Fruit fly (Drosophila melanogaster) whole organism, wandering third instar larva: Measurements from ENCODE around the gene CG17029.

Experiments
- Abd-B ChIP-seq: fragments of >200 bp; optimal IDR thresholded peaks from 2 replicates; lab custom pipeline; 2017; ENCODE audit warnings: missing biosample characterization, missing genetic modification characterization
- CG32264 ChIP-seq: fragments of 200-800 bp; sonication (Bioruptor generic); optimal IDR thresholded peaks from 2 replicates; lab custom pipeline; 2016; ENCODE audit warnings: missing biosample characterization, missing genetic modification characterization
- CG9705 ChIP-seq: fragments of 200-800 bp; sonication (Bioruptor generic); optimal IDR thresholded peaks from 2 replicates; lab custom pipeline; 2018; ENCODE audit warnings: missing biosample characterization, mild to moderate bottlenecking, missing genetic modification characterization
- Dfd ChIP-seq: fragments of >200 bp; optimal IDR thresholded peaks from 2 replicates; lab custom pipeline; 2017; ENCODE audit warnings: missing biosample characterization, missing genetic modification characterization
- Dif ChIP-seq: fragments of 200-275, 200-300 bp; sonication (Bioruptor generic); optimal IDR thresholded peaks from 2 replicates; lab custom pipeline; 2018; ENCODE audit warnings: missing biosample characterization, missing genetic modification characterization; ENCODE audit not compliant: partially characterized antibody
- HLH106 ChIP-seq: fragments of 200-800 bp; optimal IDR thresholded peaks from 3 replicates; lab custom pipeline; 2019; ENCODE audit warnings: missing biosample characterization, mild to moderate bottlenecking, missing genetic modification characterization, moderate library complexity
- Hnf4 ChIP-seq: fragments of 200-800 bp; sonication (Bioruptor generic); optimal IDR thresholded peaks from 2 replicates; lab custom pipeline; 2016; ENCODE audit warnings: missing biosample characterization, mild to moderate bottlenecking, missing genetic modification characterization
- Hr78 ChIP-seq: fragments of >200 bp; optimal IDR thresholded peaks from 2 replicates; lab custom pipeline; 2017; ENCODE audit warnings: missing biosample characterization, missing genetic modification characterization
- Hr83 ChIP-seq: fragments of 200-300 bp; sonication (Bioruptor generic); optimal IDR thresholded peaks from 2 replicates; lab custom pipeline; 2016; ENCODE audit warnings: missing biosample characterization, mild to moderate bottlenecking, missing genetic modification characterization, moderate library complexity; ENCODE audit not compliant: poor library complexity, severe bottlenecking
- Jra ChIP-seq: sonication (Bioruptor generic); optimal IDR thresholded peaks from 2 replicates; lab custom pipeline; 2016; ENCODE audit warnings: missing biosample characterization, missing genetic modification characterization
- Mio ChIP-seq: sonication (Bioruptor generic); optimal IDR thresholded peaks from 2 replicates; lab custom pipeline; 2016; ENCODE audit warnings: missing biosample characterization, missing genetic modification characterization
- Myc ChIP-seq: fragments of >200 bp; optimal IDR thresholded peaks from 2 replicates; lab custom pipeline; 2017
- N ChIP-seq: fragments of >200 bp; optimal IDR thresholded peaks from 2 replicates; lab custom pipeline; 2018; ENCODE audit warnings: missing biosample characterization, missing external identifiers, missing genetic modification characterization
- OdsH ChIP-seq: fragments of 200-800 bp; sonication (Bioruptor generic); optimal IDR thresholded peaks from 2 replicates; lab custom pipeline; 2016; ENCODE audit warnings: missing biosample characterization, mild to moderate bottlenecking, missing genetic modification characterization
- Rel ChIP-seq, 2 experiments: fragments of 200-800 bp; sonication (Bioruptor generic) in 1 of 2; optimal IDR thresholded peaks; 2 replicates in 1 of 2; 3 replicates in 1 of 2; lab custom pipeline; 2016 to 2019; ENCODE audit warnings: mild to moderate bottlenecking in 2 of 2, missing biosample characterization in 2 of 2, missing genetic modification characterization in 2 of 2, moderate library complexity in 1 of 2
- Sp1 ChIP-seq: fragments of 200-800 bp; sonication (Bioruptor generic); optimal IDR thresholded peaks from 3 replicates; lab custom pipeline; 2019; ENCODE audit warnings: missing biosample characterization, mild to moderate bottlenecking, missing genetic modification characterization, moderate library complexity
- Vsx2 ChIP-seq: fragments of 200-300, 225-300 bp; sonication (Bioruptor generic); optimal IDR thresholded peaks from 2 replicates; lab custom pipeline; 2018; ENCODE audit warnings: missing biosample characterization, missing genetic modification characterization; ENCODE audit not compliant: partially characterized antibody
- br ChIP-seq: fragments of 200-800 bp; sonication (Bioruptor generic); optimal IDR thresholded peaks from 2 replicates; lab custom pipeline; 2016; ENCODE audit warnings: missing biosample characterization, missing genetic modification characterization
- brk ChIP-seq: fragments of 200-800 bp; sonication (Bioruptor generic); optimal IDR thresholded peaks from 2 replicates; lab custom pipeline; 2016; ENCODE audit warnings: missing biosample characterization, mild to moderate bottlenecking, missing genetic modification characterization
- dl ChIP-seq, 2 experiments: fragments of 175-275, 200-275 bp in 1 of 2; fragments of 200-275 bp in 1 of 2; sonication (Bioruptor generic); optimal IDR thresholded peaks; lab custom pipeline; 2018; ENCODE audit warnings: mild to moderate bottlenecking in 2 of 2, missing biosample characterization in 2 of 2, missing genetic modification characterization in 2 of 2, moderate library complexity in 2 of 2; ENCODE audit not compliant: partially characterized antibody in 2 of 2, insufficient read depth in 1 of 2
- dmrt93B ChIP-seq: fragments of 200-800 bp; sonication (Bioruptor generic); optimal IDR thresholded peaks from 2 replicates; lab custom pipeline; 2018; ENCODE audit warnings: missing biosample characterization, mild to moderate bottlenecking, missing genetic modification characterization
- ey ChIP-seq: fragments of 200-800 bp; sonication (Bioruptor generic); optimal IDR thresholded peaks from 2 replicates; lab custom pipeline; 2016; ENCODE audit warnings: missing biosample characterization, missing genetic modification characterization
- fru ChIP-seq: fragments of 200-800 bp; sonication (Bioruptor generic); optimal IDR thresholded peaks from 3 replicates; lab custom pipeline; 2016; ENCODE audit warnings: missing biosample characterization, mild to moderate bottlenecking, missing genetic modification characterization
- h ChIP-seq: fragments of 200-800 bp; sonication (Bioruptor generic); optimal IDR thresholded peaks from 3 replicates; lab custom pipeline; 2016; ENCODE audit warnings: missing biosample characterization, mild to moderate bottlenecking, missing genetic modification characterization
- jim ChIP-seq: fragments of 175-275, 200-325 bp; sonication (Bioruptor generic); optimal IDR thresholded peaks from 2 replicates; lab custom pipeline; 2016; ENCODE audit warnings: missing biosample characterization, mild to moderate bottlenecking, missing genetic modification characterization
- pan ChIP-seq: fragments of >200 bp; optimal IDR thresholded peaks from 2 replicates; lab custom pipeline; 2017
- psq ChIP-seq: fragments of 200-800 bp; sonication (Bioruptor generic); optimal IDR thresholded peaks from 3 replicates; lab custom pipeline; 2017; ENCODE audit warnings: missing biosample characterization, mild to moderate bottlenecking, missing genetic modification characterization, moderate library complexity
- rgr ChIP-seq: fragments of 200-800 bp; sonication (Bioruptor generic); optimal IDR thresholded peaks from 3 replicates; lab custom pipeline; 2016; ENCODE audit warnings: missing biosample characterization, mild to moderate bottlenecking, missing genetic modification characterization
- sage ChIP-seq: fragments of 200-800 bp; sonication (Bioruptor generic); optimal IDR thresholded peaks from 2 replicates; lab custom pipeline; 2016; ENCODE audit warnings: missing biosample characterization, mild to moderate bottlenecking, missing genetic modification characterization
- sv ChIP-seq: fragments of 200-800 bp; sonication (Bioruptor generic); optimal IDR thresholded peaks from 3 replicates; lab custom pipeline; 2016; ENCODE audit warnings: missing biosample characterization, missing genetic modification characterization
- tai ChIP-seq: sonication (Bioruptor generic); optimal IDR thresholded peaks from 2 replicates; lab custom pipeline; 2016; ENCODE audit warnings: missing biosample characterization, missing genetic modification characterization
- usp ChIP-seq: fragments of >200 bp; optimal IDR thresholded peaks from 2 replicates; lab custom pipeline; 2017; ENCODE audit warnings: missing biosample characterization, missing genetic modification characterization
- woc ChIP-seq: sonication (Bioruptor generic); optimal IDR thresholded peaks from 2 replicates; lab custom pipeline; 2016; ENCODE audit warnings: missing biosample characterization, mild to moderate bottlenecking, missing genetic modification characterization

Gene CG17029

DNA sequence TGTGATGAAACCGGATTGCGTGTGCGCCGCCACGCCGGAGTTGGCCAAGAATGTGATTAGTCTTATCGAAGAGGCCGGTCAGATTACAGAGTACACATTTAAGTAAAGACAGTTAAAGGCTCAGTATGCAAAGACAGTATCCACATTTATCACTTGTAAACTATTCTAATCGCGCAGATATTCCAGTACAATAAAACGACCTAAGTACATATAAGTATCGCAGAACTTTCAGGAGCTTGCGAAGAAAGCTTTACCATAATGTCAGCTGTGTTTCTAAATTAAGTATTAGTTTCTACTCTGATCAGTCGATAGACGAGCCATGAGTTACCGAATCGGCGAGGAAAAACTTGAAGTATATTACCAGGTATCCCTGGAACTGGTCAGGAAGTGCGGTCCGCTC, 1.6 kb downstream of the CG17029 start, which contains the start of gene CG17028:
CG17028 (plus strand) TSS at position 301 of the 400 bp plus-strand sequence.
- TF ChIP-seq Rel (GFP tag; optimal IDR thresholded peaks at IDR 0.05; lab: Kevin White, UChicago) (no peak), Rel (tag; optimal IDR thresholded peaks at IDR 0.05; lab: Kevin White, UChicago) (no peak), Abd-B (no peak), pan (lab: Kevin White, UChicago) (no peak), psq (no peak), HLH106 (tag; lab: Kevin White, UChicago) (no peak), dl (GFP tag; optimal IDR thresholded peaks at IDR 0.05; lab: Kevin White, UChicago; ENCODE audit: insufficient read depth in 1 of 2, partially characterized antibody in 2 of 2) (no peak), h (no peak), OdsH (GFP tag; lab: Kevin White, UChicago) (no peak), fru (GFP tag; lab: Kevin White, UChicago) (no peak), usp (GFP tag; lab: Kevin White, UChicago) (no peak), br (GFP tag; lab: Kevin White, UChicago) (no peak), CG32264 (GFP tag; lab: Kevin White, UChicago) (no peak), rgr (GFP tag; lab: Kevin White, UChicago) (no peak), jim (GFP tag; lab: Kevin White, UChicago) (no peak), Jra (no peak), Hr78 (GFP tag; lab: Kevin White, UChicago) (no peak), Myc (lab: Kevin White, UChicago) (no peak)

DNA sequence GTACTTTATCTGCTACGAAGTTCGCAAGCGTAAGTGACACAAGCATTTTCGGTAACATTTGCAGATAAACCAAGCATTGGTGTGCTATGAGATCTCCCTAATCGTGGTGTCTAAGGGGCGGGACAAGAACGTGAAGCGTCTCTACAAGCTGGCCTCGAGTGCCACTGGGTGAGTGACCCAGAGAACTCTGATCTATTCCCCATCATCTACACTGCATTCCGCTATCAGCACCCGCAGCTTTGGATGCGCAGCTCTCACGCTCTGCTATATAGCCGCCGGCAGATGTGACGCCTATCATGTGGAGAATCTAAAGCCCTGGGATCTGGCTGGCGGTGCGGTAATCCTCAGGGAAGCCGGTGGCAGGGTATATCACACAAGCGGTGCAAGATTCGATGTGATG, 2.6 kb downstream of the CG17029 start:
- TF ChIP-seq Abd-B = no peak
- peak; percentile 9 for TF ChIP-seq Hr83 (GFP tag; lab: Kevin White, UChicago)
- no peak for TF ChIP-seq Rel (GFP tag; optimal IDR thresholded peaks at IDR 0.05; lab: Kevin White, UChicago)
- peak; percentile 26 for TF ChIP-seq Rel (tag; optimal IDR thresholded peaks at IDR 0.05; lab: Kevin White, UChicago)

DNA sequence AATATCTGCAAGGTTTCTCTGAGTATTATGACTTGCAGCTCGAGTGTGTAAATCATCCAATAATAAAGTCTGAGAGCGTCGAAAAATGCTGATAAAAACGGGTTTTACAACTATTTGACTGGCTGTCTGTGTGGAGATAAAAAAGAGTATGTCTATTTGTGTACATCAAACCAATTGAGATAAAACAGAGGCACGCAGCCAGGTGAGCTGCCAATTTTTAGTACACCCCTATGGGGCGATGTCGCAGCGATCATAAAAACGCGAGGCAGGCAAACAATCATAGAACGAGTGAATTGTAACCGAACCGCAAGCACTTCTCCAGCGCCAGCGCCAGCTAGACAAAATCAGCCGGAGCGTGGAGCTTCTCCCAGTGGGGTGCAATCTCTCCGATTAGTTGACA, 3.2 kb downstream of the CG17029 start, which contains the start of gene CG17027:
CG17027 (plus strand) TSS at position 189 of the 400 bp plus-strand sequence.
- TF ChIP-seq brk = no peak
- no peak for TF ChIP-seq usp (GFP tag; lab: Kevin White, UChicago)
- TF ChIP-seq Dfd (GFP tag; lab: Kevin White, UChicago) = no peak
- no peak for TF ChIP-seq Vsx2 (GFP tag; lab: Kevin White, UChicago)

DNA sequence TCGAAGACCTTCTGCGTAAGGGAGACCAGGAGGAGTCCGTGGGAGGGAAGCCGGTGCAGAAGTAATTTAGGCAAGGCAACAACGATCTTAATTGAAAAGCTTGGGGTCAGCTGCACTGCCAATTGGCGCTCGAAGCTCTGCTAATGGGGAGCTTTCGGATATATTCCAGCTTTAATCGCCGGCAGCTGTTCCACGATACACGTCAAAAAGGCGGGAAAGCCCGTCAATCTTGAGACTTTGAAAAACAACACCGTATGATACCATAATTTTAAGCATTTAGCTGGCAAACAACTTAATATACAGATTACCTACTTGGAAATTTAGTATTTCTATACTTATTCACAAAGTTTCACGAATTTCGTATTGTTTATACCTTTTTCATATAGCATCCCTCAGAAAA, 4.7 kb downstream of the CG17029 start:
- TF ChIP-seq Rel (GFP tag; optimal IDR thresholded peaks at IDR 0.05; lab: Kevin White, UChicago) (no peak), Rel (tag; optimal IDR thresholded peaks at IDR 0.05; lab: Kevin White, UChicago) (peak; percentile 62), N (no peak)
- TF ChIP-seq, all 38 proteins: peak for 1

DNA sequence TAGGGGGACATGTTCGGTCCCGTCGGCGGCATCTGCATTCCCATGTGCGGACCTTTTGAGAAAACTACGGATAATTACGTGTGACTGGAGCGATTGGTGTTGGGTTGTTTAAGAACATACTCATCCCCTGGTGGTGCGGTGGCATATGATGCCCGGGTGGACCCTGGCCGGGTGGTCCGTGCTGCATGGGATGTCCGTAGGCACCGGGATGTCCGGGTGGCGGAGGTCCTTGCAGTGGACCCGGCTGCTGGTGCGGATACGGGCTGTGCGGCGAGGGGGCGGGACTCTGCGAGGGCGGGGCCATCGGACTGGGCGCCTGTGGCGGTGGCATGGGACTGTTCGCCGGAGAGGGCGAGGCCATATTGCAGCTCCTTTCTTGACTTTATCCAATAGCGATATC, 5.5 kb downstream of the CG17029 start:
- TF ChIP-seq dmrt93B (GFP tag; lab: Kevin White, UChicago) = no peak
- no peak for TF ChIP-seq dl (GFP tag; optimal IDR thresholded peaks at IDR 0.05; lab: Kevin White, UChicago; ENCODE audit: insufficient read depth in 1 of 2, partially characterized antibody in 2 of 2)
- TF ChIP-seq N = no peak
- TF ChIP-seq rgr (GFP tag; lab: Kevin White, UChicago) = no peak
- TF ChIP-seq OdsH (GFP tag; lab: Kevin White, UChicago) = no peak
- no peak for TF ChIP-seq Dif (GFP tag; lab: Kevin White, UChicago)
- TF ChIP-seq Dfd (GFP tag; lab: Kevin White, UChicago) = peak; percentile 80
- TF ChIP-seq h = no peak
- no peak for TF ChIP-seq psq

DNA sequence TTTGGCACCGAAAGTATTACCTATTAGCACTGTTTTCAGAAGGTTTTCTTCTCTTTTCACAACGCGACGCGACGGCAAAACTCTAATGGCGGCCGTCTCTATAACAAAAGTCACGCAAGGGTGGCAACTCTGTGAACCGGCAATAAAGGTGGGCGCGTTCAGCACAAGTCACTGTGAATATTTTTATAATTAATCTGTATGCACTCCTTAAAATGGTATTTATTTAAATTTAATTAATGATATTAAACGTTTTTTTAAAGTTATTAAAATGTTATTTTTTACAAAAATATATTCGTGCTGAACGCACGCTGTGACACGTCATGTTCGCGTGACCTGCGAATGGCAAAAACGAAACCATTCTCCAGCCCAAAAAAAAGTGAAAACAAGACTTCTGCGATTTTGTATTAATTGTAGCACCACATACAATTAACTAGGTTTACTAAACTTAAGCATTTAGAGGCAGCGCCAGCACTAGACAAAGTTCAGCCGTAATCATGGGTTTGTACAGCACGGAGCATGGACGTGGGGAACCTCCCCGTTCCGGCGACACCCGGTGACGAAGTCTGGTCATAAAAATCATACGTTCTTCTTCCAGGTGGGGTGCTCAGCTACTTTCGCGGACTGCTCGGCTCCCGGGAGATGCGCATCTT, 6.2 kb downstream of the CG17029 start, which contains the start of the genes brm and Arl1:
brm (minus strand) TSS at position 87 of the 650 bp plus-strand sequence.
Arl1 (plus strand) TSS at position 353 of the 650 bp plus-strand sequence.
- TF ChIP-seq psq (peak; percentile 96), ey (GFP tag; lab: Kevin White, UChicago) (peak; percentile 94), dmrt93B (GFP tag; lab: Kevin White, UChicago) (peak; percentile 98), CG9705 (GFP tag; lab: Kevin White, UChicago) (peak; percentile 99), Dfd (GFP tag; lab: Kevin White, UChicago) (no peak), CG32264 (GFP tag; lab: Kevin White, UChicago) (peak; percentile 87), woc (peak; percentile 92), dl (GFP tag; optimal IDR thresholded peaks at IDR 0.05; lab: Kevin White, UChicago; ENCODE audit: insufficient read depth in 1 of 2, partially characterized antibody in 2 of 2) (no peak), jim (GFP tag; lab: Kevin White, UChicago) (peak; percentile 26), Hnf4 (GFP tag; lab: Kevin White, UChicago) (peak; percentile 94), fru (GFP tag; lab: Kevin White, UChicago) (peak; percentile 90), sv (GFP tag; lab: Kevin White, UChicago) (peak; percentile 97), h (peak; percentile 98), Dif (GFP tag; lab: Kevin White, UChicago) (no peak), Sp1 (GFP tag; lab: Kevin White, UChicago) (peak; percentile 99), N (no peak), br (GFP tag; lab: Kevin White, UChicago) (peak; percentile 92), Abd-B (no peak), sage (GFP tag; lab: Kevin White, UChicago) (peak; percentile 97), brk (no peak), pan (lab: Kevin White, UChicago) (no peak), Vsx2 (GFP tag; lab: Kevin White, UChicago) (no peak), Hr83 (GFP tag; lab: Kevin White, UChicago) (peak; percentile 75), Hr78 (GFP tag; lab: Kevin White, UChicago) (no peak), HLH106 (tag; lab: Kevin White, UChicago) (peak; percentile 100), Mio (GFP tag; lab: Kevin White, UChicago) (peak; percentile 81), Myc (lab: Kevin White, UChicago) (no peak), tai (GFP tag; lab: Kevin White, UChicago) (no peak)
